Worm (Caenorhabditis elegans): ENCODE data around the gene Y38H6C.23.

DNA sequence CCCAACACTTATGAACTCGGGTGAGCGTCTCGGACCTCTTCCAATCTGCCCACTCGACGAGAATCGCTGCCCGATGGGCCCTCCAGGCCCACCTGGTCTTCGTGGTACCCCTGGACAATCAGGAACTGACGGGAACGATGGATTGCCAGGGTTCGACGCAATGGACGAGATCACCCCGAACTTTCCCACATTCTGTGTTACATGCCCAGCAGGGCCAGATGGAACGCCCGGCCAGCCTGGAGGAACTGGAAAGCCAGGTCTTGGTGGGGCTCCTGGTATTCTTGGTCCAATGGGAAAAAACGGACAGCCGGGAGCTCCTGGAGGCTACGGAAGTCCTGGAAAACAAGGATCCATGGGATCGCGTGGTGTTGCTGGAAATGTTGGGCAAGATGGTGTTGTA lies 44.5 kb upstream of the Y38H6C.23 start:
- TF ChIP-seq flt-1 (GFP tag; IDR thresholded peaks at IDR 0.05) (no peak), tab-1 (GFP tag; IDR thresholded peaks at IDR 0.05) (no peak), cog-1 (tag; optimal IDR thresholded peaks at IDR 0.05) (no peak), ztf-29 (GFP tag; IDR thresholded peaks at IDR 0.05) (no peak), klf-2 (GFP tag; conservative IDR thresholded peaks at IDR 0.05) (no peak), ztf-23 (GFP tag; IDR thresholded peaks at IDR 0.05) (no peak)

All from whole organism, midembryonic.